Fruit fly (Drosophila melanogaster): Measurements from ENCODE around the gene CG5167.
A peak's percentile ranks its signal among the peaks of the same experiment; 100 is the strongest.

The CG5167 gene

dm6 chr3R:12431030-12431489 is 24.7 kb downstream of the CG5167 start, which contains the start of gene Prosalpha2 (continued):
- TF ChIP-seq ap (GFP tag; IDR thresholded peaks at IDR 0.05) (no peak), CG14710 (tag; optimal IDR thresholded peaks at IDR 0.05) (peak; percentile 80), CG42726 (GFP tag; IDR thresholded peaks at IDR 0.05; ENCODE audit: partially characterized antibody) (no peak), tna (GFP tag; IDR thresholded peaks at IDR 0.05; ENCODE audit: partially characterized antibody) (no peak), CG17359 (tag; optimal IDR thresholded peaks at IDR 0.05) (no peak), CG10431 (GFP tag; optimal IDR thresholded peaks at IDR 0.05) (no peak), CG3281 (GFP tag; optimal IDR thresholded peaks at IDR 0.05) (no peak), ttk (GFP tag; IDR thresholded peaks at IDR 0.05) (no peak), Ada2b (GFP tag; IDR thresholded peaks at IDR 0.05) (no peak), dysf (GFP tag; IDR thresholded peaks at IDR 0.05) (peak; percentile 32; the same call in 1 of the 3 replicates), CG12769 (tag; optimal IDR thresholded peaks at IDR 0.05) (no peak), tap (tag; optimal IDR thresholded peaks at IDR 0.05) (no peak), abd-A (tag; optimal IDR thresholded peaks at IDR 0.05) (no peak), pzg (GFP tag; optimal IDR thresholded peaks at IDR 0.05) (peak; percentile 61), bcd (GFP tag; optimal IDR thresholded peaks at IDR 0.05) (no peak), CkIIα-i1 (GFP tag; IDR thresholded peaks at IDR 0.05) (no peak), Abd-B (GFP tag; optimal IDR thresholded peaks at IDR 0.05) (no peak), p53 (GFP tag; optimal IDR thresholded peaks at IDR 0.05) (no peak), Sry-δ (GFP tag; optimal IDR thresholded peaks at IDR 0.05) (no peak), twi (tag; optimal IDR thresholded peaks at IDR 0.05) (no peak), disco-r (GFP tag; optimal IDR thresholded peaks at IDR 0.05) (no peak), jing (GFP tag; optimal IDR thresholded peaks at IDR 0.05) (no peak), BEAF-32 (GFP tag; optimal IDR thresholded peaks at IDR 0.05) (peak; percentile 34), knrl (GFP tag; IDR thresholded peaks at IDR 0.05; ENCODE audit: partially characterized antibody) (no peak), CG2120 (GFP tag; optimal IDR thresholded peaks at IDR 0.05) (peak; percentile 52), CG13287 (GFP tag; IDR thresholded peaks at IDR 0.05; ENCODE audit: partially characterized antibody) (no peak; the same call in 1 of the 2 replicates), CG11695 (GFP tag; IDR thresholded peaks at IDR 0.05) (no peak), CG15601 (tag; optimal IDR thresholded peaks at IDR 0.05) (no peak), CG2199 (GFP tag; IDR thresholded peaks at IDR 0.05) (no peak), CG10565 (GFP tag; optimal IDR thresholded peaks at IDR 0.05) (no peak), CG18764 (GFP tag; optimal IDR thresholded peaks at IDR 0.05) (no peak), CG6813 (GFP tag; optimal IDR thresholded peaks at IDR 0.05) (no peak), da (GFP tag; optimal IDR thresholded peaks at IDR 0.05) (no peak), dpn (GFP tag; optimal IDR thresholded peaks at IDR 0.05) (no peak), CG6689 (GFP tag; IDR thresholded peaks at IDR 0.05) (no peak), CG11398 (GFP tag; optimal IDR thresholded peaks at IDR 0.05) (no peak), Dref (GFP tag; IDR thresholded peaks at IDR 0.05) (peak; percentile 25; the same call in 1 of the 2 replicates), tll (GFP tag; optimal IDR thresholded peaks at IDR 0.05) (no peak), CG5180 (GFP tag; optimal IDR thresholded peaks at IDR 0.05) (no peak), Scr (GFP tag; IDR thresholded peaks at IDR 0.05; ENCODE audit: partially characterized antibody) (no peak), hbn (GFP tag; IDR thresholded peaks at IDR 0.05; ENCODE audit: partially characterized antibody) (no peak), Usf (GFP tag; optimal IDR thresholded peaks at IDR 0.05) (no peak), CG11696 (GFP tag; IDR thresholded peaks at IDR 0.05) (no peak), Nf-YA (GFP tag; IDR thresholded peaks at IDR 0.05) (no peak), BtbVII (GFP tag; optimal IDR thresholded peaks at IDR 0.05) (no peak), lov (optimal IDR thresholded peaks at IDR 0.05) (no peak), lov (GFP tag; IDR thresholded peaks at IDR 0.05) (no peak), D (optimal IDR thresholded peaks at IDR 0.05) (no peak), D (GFP tag; optimal IDR thresholded peaks at IDR 0.05) (no peak), stwl (tag; optimal IDR thresholded peaks at IDR 0.05) (peak; percentile 41), HLH4C (GFP tag; IDR thresholded peaks at IDR 0.05; ENCODE audit: partially characterized antibody) (no peak)

All from whole organism, embryonic.